Fruit fly (Drosophila melanogaster): ENCODE data around the gene CG11686.

CG11686 gene

DNA sequence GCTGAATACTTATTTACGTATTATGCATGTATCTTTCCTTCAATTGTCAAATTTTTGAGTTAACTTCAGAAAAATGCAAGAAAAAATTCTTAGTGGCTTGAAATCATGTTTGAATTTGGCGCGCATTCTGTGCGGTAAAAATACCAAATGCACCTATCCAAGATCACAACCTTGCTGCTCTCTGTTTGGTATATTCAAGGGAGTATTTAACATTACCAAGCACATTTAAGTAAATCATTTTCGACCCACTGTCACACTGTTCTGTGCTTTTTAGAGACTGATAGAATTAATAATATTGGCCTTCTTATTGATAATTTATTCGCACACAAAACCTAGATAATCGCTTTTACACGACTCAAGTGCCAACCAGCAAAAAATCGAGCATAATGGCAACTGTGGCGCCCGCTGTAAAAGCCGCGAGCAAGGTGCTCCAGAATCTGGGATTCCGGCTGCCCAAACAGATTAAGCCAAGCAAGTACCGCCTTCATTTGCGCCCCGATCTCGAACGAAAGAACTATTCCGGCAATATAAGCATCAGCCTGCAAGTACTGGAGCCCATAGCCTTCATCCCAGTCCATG is 49.1 kb downstream of the CG11686 start:
- TF ChIP-seq CG4617 (GFP tag; optimal IDR thresholded peaks at IDR 0.05; ENCODE audit: borderline replicate concordance) (peak; percentile 82), crc (GFP tag; optimal IDR thresholded peaks at IDR 0.05) (no peak), cad (GFP tag; optimal IDR thresholded peaks at IDR 0.05) (no peak), CG8089 (GFP tag; optimal IDR thresholded peaks at IDR 0.05) (no peak), GATAe (GFP tag; conservative IDR thresholded peaks at IDR 0.05) (no peak), disco-r (GFP tag; optimal IDR thresholded peaks at IDR 0.05) (no peak), CG8478 (optimal IDR thresholded peaks at IDR 0.05) (no peak), chm (GFP tag; IDR thresholded peaks at IDR 0.05) (no peak), pita (GFP tag; optimal IDR thresholded peaks at IDR 0.05) (peak; percentile 47), lab (GFP tag; optimal IDR thresholded peaks at IDR 0.05) (no peak), Blimp-1 (GFP tag; optimal IDR thresholded peaks at IDR 0.05) (no peak), HmgZ (tag; optimal IDR thresholded peaks at IDR 0.05) (peak; percentile 65), Hr3 (GFP tag; optimal IDR thresholded peaks at IDR 0.05) (no peak), CG6175 (GFP tag; IDR thresholded peaks at IDR 0.05) (no peak), CG13424 (tag; optimal IDR thresholded peaks at IDR 0.05) (no peak), CG30020 (tag; optimal IDR thresholded peaks at IDR 0.05) (no peak), CG34224 (GFP tag; IDR thresholded peaks at IDR 0.05; ENCODE audit: partially characterized antibody) (no peak), Pdp1 (GFP tag; optimal IDR thresholded peaks at IDR 0.05) (peak in 1 of 2 experiments; percentile 39), Dp (GFP tag; optimal IDR thresholded peaks at IDR 0.05) (peak; percentile 93), Sox100B (GFP tag; optimal IDR thresholded peaks at IDR 0.05) (no peak), ci (GFP tag; IDR thresholded peaks at IDR 0.05) (no peak), sima (GFP tag; optimal IDR thresholded peaks at IDR 0.05) (no peak), hb (GFP tag; IDR thresholded peaks at IDR 0.05; ENCODE audit: partially characterized antibody) (no peak), Sry-δ (GFP tag; optimal IDR thresholded peaks at IDR 0.05) (peak; percentile 62), CG10543 (GFP tag; optimal IDR thresholded peaks at IDR 0.05) (no peak), exex (tag; optimal IDR thresholded peaks at IDR 0.05) (peak; percentile 22), phol (tag; optimal IDR thresholded peaks at IDR 0.05) (peak; percentile 28), CG15011 (GFP tag; optimal IDR thresholded peaks at IDR 0.05) (no peak), p53 (GFP tag; optimal IDR thresholded peaks at IDR 0.05) (no peak), CG18476 (GFP tag; optimal IDR thresholded peaks at IDR 0.05) (no peak), CG7839 (tag; optimal IDR thresholded peaks at IDR 0.05) (no peak), HHEX (GFP tag; optimal IDR thresholded peaks at IDR 0.05) (no peak), MTF-1 (GFP tag; optimal IDR thresholded peaks at IDR 0.05; ENCODE audit: borderline replicate concordance) (no peak), MESR4 (GFP tag; optimal IDR thresholded peaks at IDR 0.05) (peak; percentile 52), CG17328 (GFP tag; IDR thresholded peaks at IDR 0.05) (no peak), Fer3 (tag; optimal IDR thresholded peaks at IDR 0.05) (no peak), CG14050 (GFP tag; IDR thresholded peaks at IDR 0.05) (no peak), CG12942 (GFP tag; optimal IDR thresholded peaks at IDR 0.05) (no peak), CG7928 (GFP tag; optimal IDR thresholded peaks at IDR 0.05) (peak; percentile 2), Hey (tag; optimal IDR thresholded peaks at IDR 0.05) (no peak), CG7357 (GFP tag; IDR thresholded peaks at IDR 0.05) (no peak), CG8281 (tag; optimal IDR thresholded peaks at IDR 0.05) (no peak), C15 (GFP tag; IDR thresholded peaks at IDR 0.05) (no peak), zen (tag; optimal IDR thresholded peaks at IDR 0.05) (peak; percentile 23), Sin3A (optimal IDR thresholded peaks at IDR 0.05) (peak; percentile 14), Ets65A (GFP tag) (no peak), CG1603 (tag; optimal IDR thresholded peaks at IDR 0.05) (peak; percentile 80), al (GFP tag; IDR thresholded peaks at IDR 0.05) (no peak), CG42726 (GFP tag; IDR thresholded peaks at IDR 0.05; ENCODE audit: partially characterized antibody) (peak; percentile 13; the same call in 1 of the 2 replicates), CG9932 (GFP tag; IDR thresholded peaks at IDR 0.05) (no peak), twi (tag; optimal IDR thresholded peaks at IDR 0.05) (no peak)

All from whole organism, embryonic.